Worm (Caenorhabditis elegans): ENCODE measurements around the gene F01G10.4.

Gene F01G10.4

ce11 chrIV:10232456-10232855 is at the start of gene F01G10.4:
Gene F01G10.4 (minus strand): TSS chrIV:10232556.
- TF ChIP-seq mel-28 (tag; optimal IDR thresholded peaks at IDR 0.05; ENCODE audit: borderline replicate concordance) (no peak), snpc-1.3 (tag; optimal IDR thresholded peaks at IDR 0.05; ENCODE audit: insufficient read depth) (no peak), pha-4 (tag; optimal IDR thresholded peaks at IDR 0.05) (no peak), sea-2 (GFP tag; IDR thresholded peaks at IDR 0.05) (no peak)

- peak; percentile 5 for TF ChIP-seq nhr-80 (tag; optimal IDR thresholded peaks at IDR 0.05)
- no peak for TF ChIP-seq sdz-38 (tag; optimal IDR thresholded peaks at IDR 0.05)
Measured at ce11 chrIV:10281482-10281881, 49.1 kb upstream of the F01G10.4 start, which contains the start of gene thk-1. Gene thk-1 (minus strand): TSS chrIV:10281582.

ce11 chrIV:10277716-10278115 is 45.4 kb upstream of the F01G10.4 start, which contains the start of gene Y43C5A.4:
Gene Y43C5A.4 (plus strand): TSS chrIV:10278016.
- no peak for TF ChIP-seq F33H1.4 (GFP tag; IDR thresholded peaks at IDR 0.05)
- TF ChIP-seq nhr-179 (tag; optimal IDR thresholded peaks at IDR 0.05) = no peak
- no peak for TF ChIP-seq mel-28 (tag; optimal IDR thresholded peaks at IDR 0.05; ENCODE audit: borderline replicate concordance)
- no peak for TF ChIP-seq T26A5.8 (tag; optimal IDR thresholded peaks at IDR 0.05)
- TF ChIP-seq ets-4 (GFP tag; optimal IDR thresholded peaks at IDR 0.05) = no peak
- TF ChIP-seq dox-1 (GFP tag; IDR thresholded peaks at IDR 0.05) = no peak
- no peak for TF ChIP-seq Y79H2A.3 (GFP tag; conservative IDR thresholded peaks at IDR 0.05)
- TF ChIP-seq madf-3 (GFP tag; IDR thresholded peaks at IDR 0.05) = no peak
- no peak for TF ChIP-seq Y53G8AR.9 (GFP tag; conservative IDR thresholded peaks at IDR 0.05)
- no peak for TF ChIP-seq nfya-1 (tag; optimal IDR thresholded peaks at IDR 0.05; ENCODE audit: borderline replicate concordance, insufficient read depth)
- no peak for TF ChIP-seq ztf-22 (GFP tag; optimal IDR thresholded peaks at IDR 0.05)
- TF ChIP-seq repo-1 (tag; optimal IDR thresholded peaks at IDR 0.05) = no peak
- no peak for TF ChIP-seq Y67H2A.10 (GFP tag; conservative IDR thresholded peaks at IDR 0.05)

ce11 chrIV:10276960-10277359 is 44.6 kb upstream of the F01G10.4 start, which contains the start of gene Y43C5A.7:
Gene Y43C5A.7 (plus strand): TSS chrIV:10277260.
- no peak for TF ChIP-seq ceh-79 (tag; optimal IDR thresholded peaks at IDR 0.05)
- TF ChIP-seq ceh-100 (GFP tag; IDR thresholded peaks at IDR 0.05) = no peak
- no peak for TF ChIP-seq lin-35 (GFP tag; optimal IDR thresholded peaks at IDR 0.05)
- no peak for TF ChIP-seq Y79H2A.3 (GFP tag; conservative IDR thresholded peaks at IDR 0.05)
- TF ChIP-seq F49E8.2 (tag; optimal IDR thresholded peaks at IDR 0.05; ENCODE audit: insufficient read depth) = no peak
- TF ChIP-seq let-526 (GFP tag; IDR thresholded peaks at IDR 0.05) = no peak
- no peak for TF ChIP-seq hsf-1 (GFP tag; IDR thresholded peaks at IDR 0.05)
- TF ChIP-seq chd-7 (tag; optimal IDR thresholded peaks at IDR 0.05) = no peak
- no peak for TF ChIP-seq nfyb-1 (GFP tag; IDR thresholded peaks at IDR 0.05)
- no peak for TF ChIP-seq lag-1 (GFP tag; IDR thresholded peaks at IDR 0.05)
- no peak for TF ChIP-seq pbrm-1 (GFP tag; IDR thresholded peaks at IDR 0.05)
- no peak for TF ChIP-seq lin-26 (GFP tag; IDR thresholded peaks at IDR 0.05)
- no peak for TF ChIP-seq ztf-3 (GFP tag; optimal IDR thresholded peaks at IDR 0.05)
- TF ChIP-seq dox-1 (GFP tag; IDR thresholded peaks at IDR 0.05) = no peak
- no peak for TF ChIP-seq him-1 (tag; optimal IDR thresholded peaks at IDR 0.05)
- no peak for TF ChIP-seq cebp-2 (GFP tag; IDR thresholded peaks at IDR 0.05)
- no peak for TF ChIP-seq mel-28 (tag; optimal IDR thresholded peaks at IDR 0.05; ENCODE audit: borderline replicate concordance)
- no peak for TF ChIP-seq F37B4.10 (GFP tag; IDR thresholded peaks at IDR 0.05)
- TF ChIP-seq zim-3 (tag; optimal IDR thresholded peaks at IDR 0.05) = no peak
